Worm (Caenorhabditis elegans) whole organism, L3 larva: ENCODE data around the gene spp-28.

Source experiments
- ama-1 ChIP-seq: fragments of 150-350 bp; optimal IDR thresholded peaks from 2 replicates; lab custom pipeline; 2018
- egl-27 ChIP-seq: sonication (generic microtip); optimal IDR thresholded peaks from 4 replicates; lab custom pipeline; 2017; ENCODE audit warnings: missing biosample characterization, missing genetic modification reagents, missing genetic modification characterization
- lin-39 ChIP-seq: fragments of 150-350 bp; optimal IDR thresholded peaks from 2 replicates; lab custom pipeline; 2018; ENCODE audit warnings: missing biosample characterization, missing genetic modification reagents, missing genetic modification characterization
- snpc-4 ChIP-seq: fragments of 150-350 bp; optimal IDR thresholded peaks from 2 replicates; lab custom pipeline; 2014; ENCODE audit warnings: missing biosample characterization, missing genetic modification characterization
- unc-39 ChIP-seq: sonication (generic microtip); optimal IDR thresholded peaks from 4 replicates; lab custom pipeline; 2017; ENCODE audit warnings: missing biosample characterization, missing genetic modification characterization

ce11 chrIII:4170903-4171377 is 19.2 kb downstream of the spp-28 start, which contains the start of the genes rnf-121 and C16C10.4:
- TF ChIP-seq egl-27 (tag; lab: Kevin White, UChicago) (no peak), unc-39 (tag; lab: Kevin White, UChicago) (no peak), snpc-4 (tag; lab: Kevin White, UChicago) (peak; percentile 64), lin-39 (tag; lab: Kevin White, UChicago) (no peak), ama-1 (lab: Kevin White, UChicago) (no peak)
